Fruit fly (Drosophila melanogaster): ENCODE results near the gene CG17147.

CG17147 gene

DNA sequence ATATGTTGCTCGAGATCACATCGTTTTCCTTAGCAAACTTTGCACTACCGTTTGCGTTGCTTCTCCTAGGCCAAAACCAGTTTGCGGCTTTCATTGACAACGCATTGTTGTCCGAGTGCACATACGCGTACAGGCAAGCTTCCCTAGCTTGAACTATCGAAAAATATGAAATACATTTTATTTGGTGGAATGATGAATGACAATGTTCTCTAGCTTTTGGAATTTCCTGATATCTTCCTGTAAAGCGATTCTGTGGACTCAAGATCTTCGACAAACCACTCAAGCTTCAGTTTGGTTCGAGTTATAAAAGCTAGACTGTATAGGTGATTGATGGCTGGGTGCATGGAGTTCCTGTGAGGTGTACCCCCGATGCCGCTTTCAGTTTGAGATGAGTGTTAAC is 27.9 kb upstream of the CG17147 start (continued):
- TF ChIP-seq Hmr (GFP tag; optimal IDR thresholded peaks at IDR 0.05) (no peak), CG33213 (GFP tag; optimal IDR thresholded peaks at IDR 0.05) (peak; percentile 39), CG9817 (tag; optimal IDR thresholded peaks at IDR 0.05) (peak; percentile 23), da (GFP tag; optimal IDR thresholded peaks at IDR 0.05) (no peak), croc (GFP tag; conservative IDR thresholded peaks at IDR 0.05) (peak; percentile 44; the same call in 1 of the 3 replicates), so (GFP tag; IDR thresholded peaks at IDR 0.05) (peak; percentile 64; the same call in 1 of the 3 replicates), eve (GFP tag; optimal IDR thresholded peaks at IDR 0.05) (peak in 1 of 2 experiments; percentile 69), Camta (GFP tag; optimal IDR thresholded peaks at IDR 0.05) (peak; percentile 37), Usf (GFP tag; optimal IDR thresholded peaks at IDR 0.05) (no peak), bsh (GFP tag; optimal IDR thresholded peaks at IDR 0.05) (peak; percentile 72 to 81), CG6254 (GFP tag; optimal IDR thresholded peaks at IDR 0.05) (peak; percentile 21), Blimp-1 (GFP tag; optimal IDR thresholded peaks at IDR 0.05) (peak; percentile 71), CG18599 (GFP tag; optimal IDR thresholded peaks at IDR 0.05) (peak; percentile 25), CG12155 (GFP tag; optimal IDR thresholded peaks at IDR 0.05) (no peak), CG31365 (tag; optimal IDR thresholded peaks at IDR 0.05) (no peak), CG9437 (GFP tag; optimal IDR thresholded peaks at IDR 0.05) (peak; percentile 18), Ravus (GFP tag; IDR thresholded peaks at IDR 0.05) (peak; percentile 38), CG31441 (GFP tag; IDR thresholded peaks at IDR 0.05) (peak; percentile 80), CG3995 (GFP tag; optimal IDR thresholded peaks at IDR 0.05) (no peak), CG14441 (GFP tag; IDR thresholded peaks at IDR 0.05) (peak; percentile 78), emc (GFP tag; optimal IDR thresholded peaks at IDR 0.05) (no peak), CG15269 (tag; optimal IDR thresholded peaks at IDR 0.05) (peak; percentile 54), CG31224 (GFP tag; IDR thresholded peaks at IDR 0.05) (no peak), Ets65A (GFP tag) (peak; percentile 55), Fer3 (tag; optimal IDR thresholded peaks at IDR 0.05) (peak; percentile 19), ttk (GFP tag; IDR thresholded peaks at IDR 0.05) (peak; percentile 55; the same call in 1 of the 2 replicates), CoRest (tag; optimal IDR thresholded peaks at IDR 0.05) (peak; percentile 60), CG10366 (GFP tag; IDR thresholded peaks at IDR 0.05) (peak; percentile 71), BEAF-32 (GFP tag; optimal IDR thresholded peaks at IDR 0.05) (no peak), CG18476 (GFP tag; optimal IDR thresholded peaks at IDR 0.05) (peak; percentile 4), CG30431 (GFP tag; optimal IDR thresholded peaks at IDR 0.05) (peak; percentile 43), pb (GFP tag; optimal IDR thresholded peaks at IDR 0.05) (peak; percentile 42), bab2 (GFP tag; optimal IDR thresholded peaks at IDR 0.05) (peak; percentile 41), CG3847 (GFP tag; IDR thresholded peaks at IDR 0.05) (peak; percentile 50; the same call in 1 of the 2 replicates), CG15514 (GFP tag; optimal IDR thresholded peaks at IDR 0.05) (no peak), Nf-YC (tag; optimal IDR thresholded peaks at IDR 0.05) (no peak), CG4282 (GFP tag; optimal IDR thresholded peaks at IDR 0.05) (no peak), CG13296 (GFP tag; optimal IDR thresholded peaks at IDR 0.05) (no peak), NFAT (GFP tag; IDR thresholded peaks at IDR 0.05) (peak; percentile 31; the same call in 1 of the 2 replicates), Mrtf (GFP tag; IDR thresholded peaks at IDR 0.05) (peak; percentile 49; the same call in 2 of the 3 replicates), CG14014 (GFP tag; IDR thresholded peaks at IDR 0.05) (peak; percentile 51; the same call in 1 of the 2 replicates), Six4 (GFP tag; optimal IDR thresholded peaks at IDR 0.05) (peak; percentile 68), Hey (tag; optimal IDR thresholded peaks at IDR 0.05) (no peak), CG34422 (GFP tag; IDR thresholded peaks at IDR 0.05) (peak; percentile 64; the same call in 2 of the 3 replicates), lola (GFP tag; optimal IDR thresholded peaks at IDR 0.05) (peak in 1 of 3 experiments; percentile 58), insv (GFP tag; optimal IDR thresholded peaks at IDR 0.05) (no peak), hbn (GFP tag; IDR thresholded peaks at IDR 0.05; ENCODE audit: partially characterized antibody) (no peak), Abd-B (GFP tag; optimal IDR thresholded peaks at IDR 0.05) (peak; percentile 64), zf30C (GFP tag; optimal IDR thresholded peaks at IDR 0.05) (no peak), Atf3 (GFP tag; optimal IDR thresholded peaks at IDR 0.05) (peak; percentile 34)

Data from whole organism, embryonic.